Worm (Caenorhabditis elegans) whole organism, mixed stage, embryonic: ENCODE data around the gene col-69.

Experiments used
- ceh-43 ChIP-seq: fragments of 200-800 bp; sonication (Bioruptor generic); optimal IDR thresholded peaks from 2 replicates; lab custom pipeline; 2018; ENCODE audit warnings: mild to moderate bottlenecking, missing genetic modification characterization, moderate library complexity, missing compliant biosample characterization
- ceh-83 ChIP-seq: fragments of 200-800 bp; sonication (Bioruptor generic); optimal IDR thresholded peaks from 2 replicates; lab custom pipeline; 2018; ENCODE audit warnings: mild to moderate bottlenecking, missing genetic modification characterization, missing compliant biosample characterization
- ces-1 ChIP-seq: fragments of 150-350 bp; optimal IDR thresholded peaks from 2 replicates; lab custom pipeline; 2014; ENCODE audit warnings: missing biosample characterization, missing genetic modification reagents, missing genetic modification characterization
- drap-1 ChIP-seq: fragments of 200-800 bp; sonication (Bioruptor generic); optimal IDR thresholded peaks from 3 replicates; lab custom pipeline; 2018; ENCODE audit warnings: mild to moderate bottlenecking, missing genetic modification characterization, missing compliant biosample characterization
- lin-13 ChIP-seq: fragments of 150-350 bp; optimal IDR thresholded peaks from 2 replicates; lab custom pipeline; 2014; ENCODE audit warnings: missing biosample characterization, missing genetic modification characterization
- nhr-237 ChIP-seq: fragments of 150-350 bp; optimal IDR thresholded peaks from 2 replicates; lab custom pipeline; 2014; ENCODE audit warnings: missing biosample characterization, missing genetic modification characterization
- nhr-28 ChIP-seq: fragments of 150-350 bp; optimal IDR thresholded peaks from 2 replicates; lab custom pipeline; 2014; ENCODE audit warnings: missing biosample characterization, missing genetic modification characterization
- snpc-4 ChIP-seq: fragments of 150-350 bp; optimal IDR thresholded peaks from 2 replicates; lab custom pipeline; 2014; ENCODE audit warnings: missing biosample characterization, missing genetic modification characterization
- tbx-8 ChIP-seq: fragments of 200-800 bp; sonication (Bioruptor generic); optimal IDR thresholded peaks from 2 replicates; lab custom pipeline; 2018; ENCODE audit warnings: mild to moderate bottlenecking, missing genetic modification characterization, moderate library complexity, missing compliant biosample characterization
- unc-120 ChIP-seq: sonication (generic microtip); optimal IDR thresholded peaks from 2 replicates; lab custom pipeline; 2017; ENCODE audit warnings: missing genetic modification characterization, missing compliant biosample characterization; ENCODE audit not compliant: poor library complexity, severe bottlenecking
- unc-39 ChIP-seq: fragments of 150-350 bp; optimal IDR thresholded peaks from 2 replicates; lab custom pipeline; 2014; ENCODE audit warnings: missing biosample characterization, missing genetic modification characterization
- unc-62 ChIP-seq: fragments of 150-350 bp; optimal IDR thresholded peaks from 2 replicates; lab custom pipeline; 2014; ENCODE audit warnings: missing biosample characterization, missing genetic modification reagents, missing genetic modification characterization
- ztf-11 ChIP-seq: fragments of 150-350 bp; optimal IDR thresholded peaks from 2 replicates; lab custom pipeline; 2014; ENCODE audit warnings: missing biosample characterization, missing genetic modification characterization

- TF ChIP-seq snpc-4 (tag; lab: Kevin White, UChicago) (no peak), drap-1 (no peak), unc-62 (GFP tag; lab: Kevin White, UChicago) (no peak), unc-39 (tag; lab: Kevin White, UChicago) (no peak), nhr-28 (no peak), tbx-8 (no peak), nhr-237 (tag; lab: Kevin White, UChicago) (no peak), ztf-11 (tag; lab: Kevin White, UChicago) (no peak), ceh-83 (GFP tag; lab: Kevin White, UChicago) (no peak), unc-120 (tag; lab: Kevin White, UChicago) (no peak), lin-13 (no peak), ceh-43 (GFP tag; lab: Kevin White, UChicago) (no peak), ces-1 (GFP tag; lab: Kevin White, UChicago) (no peak)
These were observed 41.5 kb downstream of the col-69 start, which contains the start of gene B0432.14 for ce11 chrII:264053-264452.
